Fruit fly (Drosophila melanogaster) whole organism, embryonic: ENCODE measurements around the gene CG31495.

Experiments used
- Awh ChIP-seq: fragments of 200-800 bp; sonication (Bioruptor generic); IDR thresholded peaks from 2 replicates; pipeline ENCODE4, ENCODE4 v1.3.6; 2022; ENCODE audit warnings: missing biosample characterization, missing genetic modification characterization
- B-H2 ChIP-seq: fragments of 200-800 bp; sonication (Bioruptor generic); optimal IDR thresholded peaks from 2 replicates; lab custom pipeline; 2018; ENCODE audit warnings: missing biosample characterization, mild to moderate bottlenecking, missing genetic modification characterization
- CG12104 ChIP-seq: fragments of 200-800 bp; sonication (Bioruptor generic); optimal IDR thresholded peaks from 3 replicates; lab custom pipeline; 2016; ENCODE audit warnings: missing biosample characterization, missing genetic modification characterization
- CG15696 ChIP-seq: fragments of 200-800 bp; sonication (Bioruptor generic); optimal IDR thresholded peaks from 2 replicates; lab custom pipeline; 2019; ENCODE audit warnings: missing biosample characterization, mild to moderate bottlenecking, missing genetic modification characterization, moderate library complexity
- CG17186 ChIP-seq: fragments of 200-800 bp; sonication (Bioruptor generic); optimal IDR thresholded peaks from 3 replicates; lab custom pipeline; 2017; ENCODE audit warnings: missing biosample characterization, missing genetic modification reagents, missing genetic modification characterization
- CG1792 ChIP-seq: fragments of 200-800 bp; sonication (Bioruptor generic); optimal IDR thresholded peaks from 2 replicates; lab custom pipeline; 2016; ENCODE audit warnings: missing biosample characterization, missing genetic modification characterization
- CG18262 ChIP-seq: fragments of 200-800 bp; optimal IDR thresholded peaks from 3 replicates; lab custom pipeline; 2019; ENCODE audit warnings: missing biosample characterization, mild to moderate bottlenecking, missing genetic modification characterization, moderate library complexity
- CG31441 ChIP-seq: fragments of 200-800 bp; sonication (Bioruptor generic); IDR thresholded peaks from 2 replicates; pipeline ENCODE4 v1.3.6; 2022; ENCODE audit warnings: missing biosample characterization, missing genetic modification characterization
- CG4730 ChIP-seq: fragments of 200-800 bp; sonication (Bioruptor generic); IDR thresholded peaks from 2 replicates; pipeline ENCODE4 v1.3.6; 2022; ENCODE audit warnings: missing biosample characterization, missing genetic modification characterization
- CG4820 ChIP-seq: fragments of 200-800 bp; sonication (Bioruptor generic); optimal IDR thresholded peaks from 3 replicates; lab custom pipeline; 2016; ENCODE audit warnings: missing biosample characterization, missing genetic modification characterization
- CG7928 ChIP-seq: fragments of 200-800 bp; sonication (Bioruptor generic); optimal IDR thresholded peaks from 2 replicates; lab custom pipeline; 2017; ENCODE audit warnings: missing biosample characterization, mild to moderate bottlenecking, missing genetic modification characterization
- CG8388 ChIP-seq: fragments of 200-800 bp; sonication (Bioruptor generic); optimal IDR thresholded peaks from 2 replicates; lab custom pipeline; 2019; ENCODE audit warnings: missing biosample characterization, mild to moderate bottlenecking, missing genetic modification characterization, moderate library complexity
- CG8478 ChIP-seq: fragments of >200 bp; optimal IDR thresholded peaks from 2 replicates; lab custom pipeline; 2018
- CG8944 ChIP-seq: fragments of 200-800 bp; sonication (Bioruptor generic); optimal IDR thresholded peaks from 3 replicates; lab custom pipeline; 2016; ENCODE audit warnings: missing biosample characterization, missing genetic modification characterization
- CG9727 ChIP-seq: fragments of 200-800 bp; sonication (Bioruptor generic); optimal IDR thresholded peaks from 3 replicates; lab custom pipeline; 2017; ENCODE audit warnings: missing biosample characterization, mild to moderate bottlenecking, missing genetic modification characterization
- Chrac-16 ChIP-seq: fragments of 200-800 bp; sonication (Bioruptor generic); optimal IDR thresholded peaks from 3 replicates; lab custom pipeline; 2016; ENCODE audit warnings: missing biosample characterization, missing genetic modification characterization
- Doc3 ChIP-seq: fragments of 200-800 bp; sonication (Bioruptor generic); IDR thresholded peaks from 3 replicates; pipeline ENCODE4 v1.3.6; 2022; ENCODE audit warnings: missing biosample characterization, missing genetic modification characterization; ENCODE audit not compliant: partially characterized antibody
- Drgx ChIP-seq: fragments of 200-800 bp; sonication (Bioruptor generic); IDR thresholded peaks from 2 replicates; pipeline ENCODE4 v1.3.6; 2022; ENCODE audit warnings: missing biosample characterization, missing genetic modification characterization
- E2f1 ChIP-seq: fragments of 200-800 bp; sonication (Bioruptor generic); IDR thresholded peaks from 2 replicates; pipeline ENCODE4 v1.3.6; 2022; ENCODE audit warnings: missing biosample characterization, missing genetic modification characterization
- Ets65A ChIP-seq: fragments of 200-800 bp; sonication (Bioruptor generic); peaks from one replicate; lab custom pipeline; 2016; ENCODE audit warnings: missing biosample characterization, missing genetic modification characterization
- HLH3B ChIP-seq: fragments of 200-800 bp; sonication (Bioruptor generic); IDR thresholded peaks from 2 replicates; pipeline ENCODE4 v1.3.6; 2022; ENCODE audit warnings: missing biosample characterization, missing genetic modification characterization
- HmgD ChIP-seq: fragments of 200-800 bp; sonication (Bioruptor generic); optimal IDR thresholded peaks from 3 replicates; lab custom pipeline; 2016; ENCODE audit warnings: missing biosample characterization, missing genetic modification characterization
- Jarid2 ChIP-seq: fragments of 200-800 bp; sonication (Bioruptor generic); optimal IDR thresholded peaks from 3 replicates; lab custom pipeline; 2017; ENCODE audit warnings: mild to moderate bottlenecking, missing biosample characterization, missing genetic modification reagents, missing genetic modification characterization
- Ptx1 ChIP-seq: fragments of 200-800 bp; sonication (Bioruptor generic); IDR thresholded peaks from 2 replicates; pipeline ENCODE4 v1.3.6; 2022; ENCODE audit warnings: missing biosample characterization, missing genetic modification characterization
- Sox102F ChIP-seq: fragments of 200-800 bp; sonication (Bioruptor generic); optimal IDR thresholded peaks from 2 replicates; lab custom pipeline; 2018; ENCODE audit warnings: missing biosample characterization, mild to moderate bottlenecking, missing genetic modification characterization, moderate library complexity
- Xrp1 ChIP-seq: fragments of 200-800 bp; sonication (Bioruptor generic); IDR thresholded peaks from 2 replicates; pipeline ENCODE4 v1.3.6; 2022; ENCODE audit warnings: missing biosample characterization, missing genetic modification characterization
- ap ChIP-seq: fragments of 200-800 bp; sonication (Bioruptor generic); IDR thresholded peaks from 2 replicates; pipeline ENCODE4 v1.3.6; 2022; ENCODE audit warnings: missing biosample characterization, missing genetic modification characterization
- ase ChIP-seq: fragments of 200-800 bp; sonication (Bioruptor generic); IDR thresholded peaks from 3 replicates; pipeline ENCODE4 v1.3.6; 2022; ENCODE audit warnings: missing biosample characterization, missing genetic modification characterization
- ato ChIP-seq: fragments of 200-800 bp; sonication (Bioruptor generic); IDR thresholded peaks from 2 replicates; pipeline ENCODE4 v1.3.6; 2022; ENCODE audit warnings: missing biosample characterization, missing genetic modification characterization; ENCODE audit not compliant: partially characterized antibody
- bsh ChIP-seq, 2 experiments: fragments of 200-800 bp; sonication (Bioruptor generic); optimal IDR thresholded peaks; 2 replicates each; lab custom pipeline; 2017 to 2018; ENCODE audit warnings: mild to moderate bottlenecking in 2 of 2, missing biosample characterization in 2 of 2, missing genetic modification characterization in 2 of 2, moderate library complexity in 1 of 2
- dmrt11E ChIP-seq: fragments of 200-800 bp; sonication (Bioruptor generic); optimal IDR thresholded peaks from 3 replicates; lab custom pipeline; 2018; ENCODE audit warnings: missing biosample characterization, mild to moderate bottlenecking, missing genetic modification characterization, moderate library complexity
- dmrt99B ChIP-seq: fragments of 200-800 bp; sonication (Bioruptor generic); optimal IDR thresholded peaks from 2 replicates; lab custom pipeline; 2018; ENCODE audit warnings: missing biosample characterization, mild to moderate bottlenecking, missing genetic modification characterization, moderate library complexity
- esg ChIP-seq: fragments of 200-800 bp; sonication (Bioruptor generic); conservative IDR thresholded peaks from 2 replicates; pipeline ENCODE4 v1.3.6; 2022; ENCODE audit warnings: missing biosample characterization, missing genetic modification characterization
- fd96Cb ChIP-seq: fragments of 200-800 bp; sonication (Bioruptor generic); optimal IDR thresholded peaks from 2 replicates; lab custom pipeline; 2018; ENCODE audit warnings: missing biosample characterization, mild to moderate bottlenecking, missing genetic modification characterization, moderate library complexity
- gem ChIP-seq: fragments of 200-800 bp; sonication (Bioruptor generic); optimal IDR thresholded peaks from 2 replicates; lab custom pipeline; 2019; ENCODE audit warnings: missing biosample characterization, mild to moderate bottlenecking, missing genetic modification characterization, moderate library complexity
- gsb-n ChIP-seq: fragments of 200-800 bp; sonication (Bioruptor generic); optimal IDR thresholded peaks from 3 replicates; lab custom pipeline; 2018; ENCODE audit warnings: missing biosample characterization, mild to moderate bottlenecking, missing genetic modification characterization
- klu ChIP-seq: fragments of 200-800 bp; sonication (Bioruptor generic); IDR thresholded peaks from 2 replicates; pipeline ENCODE4 v1.3.6; 2022; ENCODE audit warnings: missing biosample characterization, missing genetic modification characterization
- lbe ChIP-seq: fragments of 200-800 bp; sonication (Bioruptor generic); optimal IDR thresholded peaks from 2 replicates; lab custom pipeline; 2016; ENCODE audit warnings: missing biosample characterization, mild to moderate bottlenecking, missing genetic modification characterization
- nom ChIP-seq: fragments of 200-800 bp; sonication (Bioruptor generic); optimal IDR thresholded peaks from 2 replicates; lab custom pipeline; 2017; ENCODE audit warnings: missing biosample characterization, missing genetic modification characterization, mild to moderate bottlenecking, moderate library complexity, missing genetic modification reagents
- phol ChIP-seq: fragments of 200-800 bp; sonication (Bioruptor generic); optimal IDR thresholded peaks from 3 replicates; lab custom pipeline; 2018; ENCODE audit warnings: missing biosample characterization, mild to moderate bottlenecking, missing genetic modification characterization, moderate library complexity
- sd ChIP-seq: fragments of 200-800 bp; sonication (Bioruptor generic); optimal IDR thresholded peaks from 3 replicates; lab custom pipeline; 2018; ENCODE audit warnings: missing biosample characterization, mild to moderate bottlenecking, missing genetic modification characterization, moderate library complexity
- sima ChIP-seq: fragments of 200-800 bp; sonication (Bioruptor generic); optimal IDR thresholded peaks from 2 replicates; lab custom pipeline; 2016; ENCODE audit warnings: missing biosample characterization, missing genetic modification characterization
- sisA ChIP-seq: fragments of 200-800 bp; sonication (Bioruptor generic); IDR thresholded peaks from 2 replicates; pipeline ENCODE4 v1.3.6; 2022; ENCODE audit warnings: missing biosample characterization, missing genetic modification characterization
- tx ChIP-seq: fragments of 200-800 bp; sonication (Bioruptor generic); optimal IDR thresholded peaks from 2 replicates; lab custom pipeline; 2016; ENCODE audit warnings: missing biosample characterization, missing genetic modification characterization
- z ChIP-seq: fragments of 200-800 bp; sonication (Bioruptor generic); IDR thresholded peaks from 3 replicates; pipeline ENCODE4 v1.3.6; 2022; ENCODE audit warnings: missing biosample characterization, missing genetic modification characterization
- zen ChIP-seq: fragments of 200-800 bp; sonication (Bioruptor generic); optimal IDR thresholded peaks from 3 replicates; lab custom pipeline; 2018; ENCODE audit warnings: missing biosample characterization, mild to moderate bottlenecking, missing genetic modification characterization, moderate library complexity
- zen2 ChIP-seq: fragments of 200-800 bp; sonication (Bioruptor generic); IDR thresholded peaks from 3 replicates; pipeline ENCODE4 v1.3.6; 2022; ENCODE audit warnings: missing biosample characterization, missing genetic modification characterization; ENCODE audit not compliant: partially characterized antibody

CG31495 gene

dm6 chr3R:13859242-13859641 lies 19.5 kb upstream of the CG31495 start:
- TF ChIP-seq Awh (peak; percentile 59; the same call in 1 of the 2 replicates), Ets65A (GFP tag; lab: Kevin White, UChicago) (peak; percentile 72), fd96Cb (tag; lab: Kevin White, UChicago) (no peak)

- no peak for TF ChIP-seq lbe
- no peak for TF ChIP-seq CG4820
- no peak for TF ChIP-seq ato (GFP tag; lab: Robert Waterston, UW)
- no peak for TF ChIP-seq E2f1 (GFP tag; lab: Robert Waterston, UW)
- no peak for TF ChIP-seq CG8478 (lab: Kevin White, UChicago)
- TF ChIP-seq CG4730 (GFP tag; lab: Robert Waterston, UW): no peak
- no peak for TF ChIP-seq B-H2 (GFP tag; lab: Kevin White, UChicago)
- TF ChIP-seq CG15696 (tag; lab: Kevin White, UChicago): no peak
- TF ChIP-seq dmrt99B (tag; lab: Kevin White, UChicago): peak; percentile 36
- no peak for TF ChIP-seq CG7928 (GFP tag; lab: Kevin White, UChicago)
- peak; percentile 2 for TF ChIP-seq CG9727 (GFP tag; lab: Kevin White, UChicago)
- TF ChIP-seq CG8944 (GFP tag; lab: Kevin White, UChicago): no peak
- no peak for TF ChIP-seq ap (GFP tag; lab: Robert Waterston, UW)
- TF ChIP-seq sima (GFP tag; lab: Kevin White, UChicago): no peak
- no peak for TF ChIP-seq CG17186 (GFP tag; lab: Kevin White, UChicago)
- TF ChIP-seq phol (tag; lab: Kevin White, UChicago): peak; percentile 25
- no peak for TF ChIP-seq HmgD (GFP tag; lab: Kevin White, UChicago)
- no peak for TF ChIP-seq sd
- no peak for TF ChIP-seq nom (GFP tag; lab: Kevin White, UChicago)
- peak; percentile 5 for TF ChIP-seq Sox102F (GFP tag; lab: Kevin White, UChicago)
- TF ChIP-seq gem (tag; lab: Kevin White, UChicago): peak; percentile 48
- no peak for TF ChIP-seq CG1792
- 0 out of 3 replicates have a peak, but pooled peaks have one; percentile 13 for TF ChIP-seq ase
- no peak for TF ChIP-seq CG18262 (tag; lab: Kevin White, UChicago)
- TF ChIP-seq Chrac-16 (GFP tag; lab: Kevin White, UChicago): no peak
- TF ChIP-seq Jarid2 (GFP tag; lab: Kevin White, UChicago): no peak
- TF ChIP-seq Drgx (GFP tag; lab: Robert Waterston, UW): peak; percentile 84
- TF ChIP-seq klu (GFP tag; lab: Robert Waterston, UW): no peak
- no peak for TF ChIP-seq z (GFP tag; lab: Robert Waterston, UW)
- peak; percentile 7 for TF ChIP-seq gsb-n (tag; lab: Kevin White, UChicago)
- no peak for TF ChIP-seq CG12104
- TF ChIP-seq dmrt11E: peak; percentile 10
- peak; percentile 13; the same call in 1 of the 2 replicates for TF ChIP-seq sisA
- 0 out of 2 replicates have a peak, but pooled peaks have one; percentile 10 for TF ChIP-seq Xrp1 (GFP tag; lab: Robert Waterston, UW)
- TF ChIP-seq CG8388 (GFP tag; lab: Kevin White, UChicago): peak; percentile 20
- no peak for TF ChIP-seq esg (GFP tag; lab: Robert Waterston, UW)
- no peak for TF ChIP-seq Doc3 (GFP tag; lab: Robert Waterston, UW)
- no peak for TF ChIP-seq zen2 (GFP tag; lab: Robert Waterston, UW)
- TF ChIP-seq zen (tag; lab: Kevin White, UChicago): peak; percentile 36
- TF ChIP-seq Ptx1: 0 out of 2 replicates have a peak, but pooled peaks have one; percentile 33
- TF ChIP-seq HLH3B: 0 out of 2 replicates have a peak, but pooled peaks have one; percentile 31
- TF ChIP-seq tx (GFP tag; lab: Kevin White, UChicago): no peak
- TF ChIP-seq bsh (GFP tag; optimal IDR thresholded peaks at IDR 0.05; lab: Kevin White, UChicago): no peak
- 0 out of 2 replicates have a peak, but pooled peaks have one; percentile 19 for TF ChIP-seq CG31441 (GFP tag; lab: Robert Waterston, UW)
Measured at dm6 chr3R:13857339-13857738, 17.6 kb upstream of the CG31495 start.
